Worm (Caenorhabditis elegans): Measurements from ENCODE around the gene T28F12.1.

Gene T28F12.1

ce11 chrV:4496104-4496586 is 16.7 kb upstream of the T28F12.1 start (continued):
- TF ChIP-seq Y48G9A.11 (GFP tag; IDR thresholded peaks at IDR 0.05), result no peak
- peak; percentile 9 for TF ChIP-seq dve-1 (tag; optimal IDR thresholded peaks at IDR 0.05; ENCODE audit: insufficient read depth)
- TF ChIP-seq dmd-6 (GFP tag; IDR thresholded peaks at IDR 0.05), result peak; percentile 40; the same call in 1 of the 2 replicates
- TF ChIP-seq unc-62 (GFP tag; optimal IDR thresholded peaks at IDR 0.05 in 1 of 2), result peak in 1 of 2 experiments; percentile 95
- TF ChIP-seq unc-62 (tag; optimal IDR thresholded peaks at IDR 0.05), result no peak
- TF ChIP-seq Y75B8A.6 (GFP tag; IDR thresholded peaks at IDR 0.05), result no peak
- TF ChIP-seq ceh-82 (tag; optimal IDR thresholded peaks at IDR 0.05), result no peak
- TF ChIP-seq pqm-1 (tag; optimal IDR thresholded peaks at IDR 0.05), result peak; percentile 70
- no peak for TF ChIP-seq vab-7 (GFP tag; IDR thresholded peaks at IDR 0.05)
- TF ChIP-seq nhr-10 (tag; optimal IDR thresholded peaks at IDR 0.05), result no peak
- TF ChIP-seq nhr-237 (tag; optimal IDR thresholded peaks at IDR 0.05), result no peak
- TF ChIP-seq nhr-28 (tag; optimal IDR thresholded peaks at IDR 0.05), result peak; percentile 30
- TF ChIP-seq ZK337.2 (GFP tag; IDR thresholded peaks at IDR 0.05), result no peak

- TF ChIP-seq saeg-2 (GFP tag; IDR thresholded peaks at IDR 0.05) (no peak), unc-62 (GFP tag; optimal IDR thresholded peaks at IDR 0.05 in 1 of 2) (peak in 1 of 2 experiments; percentile 31), unc-62 (tag; optimal IDR thresholded peaks at IDR 0.05) (peak; percentile 49), aha-1 (tag) (peak; percentile 88), lsy-2 (tag; optimal IDR thresholded peaks at IDR 0.05) (peak in 1 of 2 experiments; percentile 28)
Observed at ce11 chrV:4497161-4497560, 15.7 kb upstream of the T28F12.1 start, which contains the start of gene unc-62. unc-62 (plus strand) TSS chrV:4497461.

- no peak for TF ChIP-seq hif-1 (tag; optimal IDR thresholded peaks at IDR 0.05)
- no peak for TF ChIP-seq ztf-7 (tag; optimal IDR thresholded peaks at IDR 0.05)
- no peak for TF ChIP-seq nhr-76 (tag; optimal IDR thresholded peaks at IDR 0.05)
- TF ChIP-seq nhr-111 (GFP tag; optimal IDR thresholded peaks at IDR 0.05), result no peak
- TF ChIP-seq hlh-30 (tag; optimal IDR thresholded peaks at IDR 0.05; ENCODE audit: insufficient read depth), result peak; percentile 65
- no peak for TF ChIP-seq F44E2.7 (GFP tag; IDR thresholded peaks at IDR 0.05)
- TF ChIP-seq T26A8.4 (GFP tag; IDR thresholded peaks at IDR 0.05), result no peak
- TF ChIP-seq egl-43 (GFP tag; IDR thresholded peaks at IDR 0.05), result peak; percentile 63; the same call in 1 of the 2 replicates
- peak; percentile 48 for TF ChIP-seq mxl-3 (GFP tag; optimal IDR thresholded peaks at IDR 0.05)
- no peak for TF ChIP-seq ceh-32 (tag; optimal IDR thresholded peaks at IDR 0.05; ENCODE audit: poor library complexity)
- no peak for TF ChIP-seq duxl-1 (tag; optimal IDR thresholded peaks at IDR 0.05; ENCODE audit: poor library complexity)
- TF ChIP-seq daf-19 (GFP tag; conservative IDR thresholded peaks at IDR 0.05), result no peak
- TF ChIP-seq set-16 (GFP tag; IDR thresholded peaks at IDR 0.05), result peak; percentile 94
- TF ChIP-seq ceh-20 (GFP tag; IDR thresholded peaks at IDR 0.05), result peak; percentile 70
- no peak for TF ChIP-seq tag-97 (GFP tag; IDR thresholded peaks at IDR 0.05)
- no peak for TF ChIP-seq T20F7.1 (GFP tag; optimal IDR thresholded peaks at IDR 0.05)
- TF ChIP-seq hlh-11 (tag; optimal IDR thresholded peaks at IDR 0.05), result peak; percentile 50
- no peak for TF ChIP-seq Y105C5A.15 (GFP tag; IDR thresholded peaks at IDR 0.05)
- TF ChIP-seq D1046.2 (GFP tag; IDR thresholded peaks at IDR 0.05), result no peak
- peak; percentile 35 for TF ChIP-seq lin-38 (GFP tag; IDR thresholded peaks at IDR 0.05)
- no peak for TF ChIP-seq tra-1 (GFP tag; IDR thresholded peaks at IDR 0.05)
- no peak for TF ChIP-seq gei-8 (GFP tag; optimal IDR thresholded peaks at IDR 0.05)
- TF ChIP-seq mes-2 (tag; optimal IDR thresholded peaks at IDR 0.05; ENCODE audit: poor library complexity, severe bottlenecking), result peak; percentile 42
- TF ChIP-seq dmd-6 (GFP tag; IDR thresholded peaks at IDR 0.05), result no peak; the same call in 1 of the 2 replicates
- TF ChIP-seq mdl-1 (tag; optimal IDR thresholded peaks at IDR 0.05), result no peak
- no peak for TF ChIP-seq nhr-41 (GFP tag; IDR thresholded peaks at IDR 0.05)
- TF ChIP-seq Y75B8A.6 (GFP tag; IDR thresholded peaks at IDR 0.05), result no peak
- TF ChIP-seq daf-12 (tag; optimal IDR thresholded peaks at IDR 0.05), result no peak
- TF ChIP-seq fos-1 (tag; optimal IDR thresholded peaks at IDR 0.05), result no peak
- TF ChIP-seq madf-5 (GFP tag; IDR thresholded peaks at IDR 0.05), result no peak
- no peak for TF ChIP-seq ceh-62 (tag; optimal IDR thresholded peaks at IDR 0.05)
- no peak for TF ChIP-seq unc-39 (tag; optimal IDR thresholded peaks at IDR 0.05)
- no peak for TF ChIP-seq ctbp-1 (GFP tag; IDR thresholded peaks at IDR 0.05)
Observed at ce11 chrV:4499156-4499808, 13.6 kb upstream of the T28F12.1 start.
